Fruit fly (Drosophila melanogaster) whole organism, larva: ENCODE results near the gene CaMKI.

ENCODE experiments used
- noc ChIP-seq: fragments of 200-800 bp; sonication (Bioruptor generic); optimal IDR thresholded peaks from 3 replicates; lab custom pipeline; 2019; ENCODE audit warnings: missing biosample characterization, mild to moderate bottlenecking, missing genetic modification characterization, moderate library complexity

Gene CaMKI

dm6 chr4:485796-486195 is 40.5 kb downstream of the CaMKI start:
- no peak for TF ChIP-seq noc (tag; lab: Kevin White, UChicago)

DNA sequence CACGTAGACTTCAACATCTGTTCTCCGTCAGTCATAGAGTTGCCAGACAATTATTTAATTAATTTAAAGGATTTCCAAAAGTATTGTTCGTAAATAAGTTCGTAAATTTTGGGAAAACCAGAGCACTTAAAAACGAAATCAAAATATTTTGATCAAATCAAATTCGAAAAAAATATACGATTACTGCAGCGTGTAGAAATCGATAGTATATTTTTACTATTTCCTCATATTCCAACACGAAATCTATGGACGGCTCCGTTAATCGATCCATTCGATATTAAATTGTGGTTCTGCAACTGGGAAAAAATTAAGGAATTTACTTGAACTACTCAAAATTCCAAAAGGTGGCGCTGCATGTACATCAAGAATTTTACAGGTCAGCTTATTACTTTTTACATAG is 41.1 kb downstream of the CaMKI start:
- no peak for TF ChIP-seq noc (tag; lab: Kevin White, UChicago)

DNA sequence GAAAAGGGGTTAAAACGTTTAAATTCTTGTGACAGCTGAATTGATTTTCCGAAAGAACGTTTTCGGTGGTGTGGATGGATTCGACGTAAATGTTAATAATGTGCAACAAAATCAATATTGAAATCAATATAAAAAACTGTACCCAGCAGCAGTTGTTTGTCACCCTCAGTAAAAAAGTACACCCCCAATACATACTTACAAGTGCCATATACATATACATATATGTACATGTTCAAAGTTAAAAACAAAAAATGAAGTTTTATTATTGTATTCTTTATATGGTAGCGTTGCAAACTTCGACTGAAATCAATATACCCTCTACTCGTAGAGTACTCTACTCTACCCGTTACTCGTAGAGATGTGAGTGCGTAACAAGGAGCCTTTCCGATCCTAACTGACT is 42.2 kb downstream of the CaMKI start:
- no peak for TF ChIP-seq noc (tag; lab: Kevin White, UChicago)

- no peak for TF ChIP-seq noc (tag; lab: Kevin White, UChicago)
These were observed 43.7 kb downstream of the CaMKI start, which contains the start of gene Asator for dm6 chr4:488828-489560. Gene Asator, minus strand, starts transcription at chr4:488994.

DNA sequence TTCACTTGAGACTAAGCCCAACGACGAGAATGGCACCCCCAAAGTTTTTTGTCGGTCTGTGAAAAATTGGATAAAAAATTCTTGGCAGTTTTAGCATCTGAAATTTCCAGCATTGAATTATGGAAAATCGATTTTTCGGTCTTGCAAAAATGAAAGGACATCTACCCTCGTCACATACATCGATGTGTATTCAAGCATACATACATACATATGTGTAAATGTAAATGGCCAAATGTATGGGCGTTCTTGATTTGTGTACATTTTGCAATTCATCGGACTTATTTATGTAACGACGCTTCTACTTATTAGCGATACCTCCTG is 44.2 kb downstream of the CaMKI start:
- TF ChIP-seq noc (tag; lab: Kevin White, UChicago), result no peak

- TF ChIP-seq noc (tag; lab: Kevin White, UChicago), result no peak
These were observed 44.8 kb downstream of the CaMKI start for dm6 chr4:490111-490510.

DNA sequence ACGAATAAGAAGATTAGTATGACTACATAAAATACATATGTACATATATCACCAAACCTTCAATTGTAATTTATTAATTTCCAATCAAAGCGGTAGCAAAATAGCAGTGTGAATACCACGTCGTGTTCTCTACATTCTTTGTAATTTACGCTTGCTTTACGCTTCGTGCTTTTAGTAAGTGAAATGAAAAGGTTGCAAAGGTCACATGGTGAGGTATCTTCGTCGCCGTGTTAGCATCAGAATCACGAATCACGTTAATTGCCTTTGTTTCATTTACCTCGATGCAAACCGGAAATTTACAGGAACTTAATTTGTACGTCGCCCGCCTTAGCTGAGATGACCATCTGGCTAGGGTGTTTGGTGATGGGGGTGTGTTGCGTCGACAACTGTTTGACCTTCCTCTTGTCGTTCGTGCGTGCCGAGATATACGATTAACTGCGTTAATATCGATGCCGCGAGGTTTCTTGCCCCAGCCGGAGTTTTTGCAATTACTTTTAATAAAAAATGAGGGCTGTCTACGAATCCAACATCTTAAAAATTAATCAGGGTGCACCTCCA is 45.5 kb downstream of the CaMKI start:
- TF ChIP-seq noc (tag; lab: Kevin White, UChicago), result no peak

DNA sequence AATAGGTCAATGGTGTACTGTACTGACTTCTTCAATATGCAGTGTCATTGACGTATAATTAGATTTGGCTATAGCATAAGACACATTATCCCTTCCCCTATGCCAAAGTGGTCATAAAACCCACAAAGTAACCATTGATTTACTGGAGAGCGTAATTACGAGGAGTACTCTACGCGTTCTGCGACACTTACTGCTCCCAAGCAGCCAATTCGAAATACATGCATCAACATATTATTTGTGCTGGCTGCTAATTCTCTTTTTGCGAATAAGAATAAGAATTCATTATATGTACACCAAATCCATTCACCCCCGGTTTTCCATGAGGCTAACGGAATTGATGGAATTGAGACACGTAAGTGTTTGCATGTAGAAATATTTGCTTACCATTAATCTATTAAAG is 47.3 kb downstream of the CaMKI start:
- TF ChIP-seq noc (tag; lab: Kevin White, UChicago), result no peak

DNA sequence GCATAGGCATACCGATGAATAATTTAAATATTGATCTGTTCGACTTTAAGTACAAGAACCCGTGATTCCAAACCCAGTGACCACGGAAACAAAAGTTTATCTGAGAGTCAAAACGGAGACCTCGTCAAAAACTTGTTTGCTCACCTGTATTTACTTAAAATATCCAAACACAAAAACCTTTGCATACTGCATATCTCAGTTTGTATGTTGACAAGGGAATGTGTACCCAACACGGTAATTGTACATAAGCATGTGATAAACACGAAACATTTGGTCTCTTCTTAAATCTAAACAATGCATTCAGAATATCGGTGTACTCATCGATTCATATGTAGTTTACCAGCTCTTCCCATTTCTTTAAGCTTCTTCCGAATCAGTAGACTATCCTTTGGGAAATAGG is 52.4 kb downstream of the CaMKI start:
- peak; percentile 8 for TF ChIP-seq noc (tag; lab: Kevin White, UChicago)

DNA sequence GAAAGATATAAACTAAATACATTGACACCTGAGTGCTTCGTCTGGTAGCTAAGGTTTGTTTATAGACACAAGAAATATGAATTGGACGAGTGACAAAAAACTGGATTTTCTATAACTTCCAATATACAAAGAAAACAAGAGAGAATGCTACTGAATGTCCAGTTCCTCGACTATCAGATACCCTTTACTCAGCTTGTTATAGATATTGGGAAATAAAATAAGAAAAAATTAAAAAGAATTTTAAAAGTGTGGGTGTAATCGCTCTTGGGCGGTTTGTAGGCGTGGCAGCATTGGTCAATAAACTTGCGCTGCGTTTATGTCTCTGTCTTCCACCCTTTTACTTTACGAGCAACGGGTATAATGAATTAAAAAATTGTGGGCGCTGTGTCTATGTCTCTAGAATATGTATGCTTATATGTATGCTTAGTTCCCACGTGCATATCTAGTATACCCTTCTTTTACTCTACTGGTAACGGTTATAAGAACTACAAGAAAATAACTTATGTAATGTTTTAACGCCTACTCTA is 53.1 kb downstream of the CaMKI start:
- TF ChIP-seq noc (tag; lab: Kevin White, UChicago), result no peak

dm6 chr4:499080-499479 is 53.8 kb downstream of the CaMKI start:
- TF ChIP-seq noc (tag; lab: Kevin White, UChicago), result no peak

- TF ChIP-seq noc (tag; lab: Kevin White, UChicago), result no peak
These were observed 56.2 kb downstream of the CaMKI start, which contains the start of gene zfh2 for dm6 chr4:501479-501993. Gene zfh2, plus strand, starts transcription at chr4:501810.

DNA sequence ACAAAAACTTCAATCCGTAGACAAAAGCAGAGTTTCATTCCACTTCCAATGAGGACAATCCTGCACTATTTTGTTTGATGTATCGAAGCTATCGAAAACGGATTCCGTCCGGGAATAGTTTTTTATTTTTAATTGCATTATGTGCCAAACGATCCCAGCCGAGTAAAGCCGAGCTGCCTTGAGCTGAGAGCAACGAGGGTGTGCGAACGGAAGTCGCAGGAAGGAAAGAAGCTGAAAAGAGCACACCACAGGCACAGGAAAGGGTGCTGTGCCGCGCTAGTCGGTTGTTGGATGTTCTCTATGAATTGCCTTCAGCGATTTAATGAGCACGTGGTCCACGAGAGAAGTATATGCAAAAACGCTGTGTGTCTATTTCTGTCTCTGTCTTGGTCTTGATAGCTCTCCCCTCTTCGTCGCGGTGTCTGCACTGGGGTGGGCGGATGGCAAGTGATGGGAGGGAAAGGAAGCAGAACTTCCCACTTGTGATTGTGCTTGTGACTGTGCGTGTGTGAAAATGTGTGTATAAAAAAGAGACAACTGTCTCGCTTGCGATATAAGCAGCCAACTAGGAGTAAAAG is 57.3 kb downstream of the CaMKI start:
- TF ChIP-seq noc (tag; lab: Kevin White, UChicago), result no peak
